Worm (Caenorhabditis elegans) whole organism, L2 larva: ENCODE results near the gene F26F12.4.

Source experiments
- alr-1 ChIP-seq: fragments of 150-350 bp; optimal IDR thresholded peaks from 2 replicates; lab custom pipeline; 2014; ENCODE audit warnings: missing biosample characterization, missing genetic modification characterization
- aly-2 ChIP-seq: fragments of 150-350 bp; optimal IDR thresholded peaks from 2 replicates; lab custom pipeline; 2014; ENCODE audit warnings: missing biosample characterization, missing genetic modification characterization
- ama-1 ChIP-seq: fragments of 150-350 bp; optimal IDR thresholded peaks from 2 replicates; lab custom pipeline; 2018; ENCODE audit warnings: inconsistent platforms
- fos-1 ChIP-seq: fragments of 150-350 bp; optimal IDR thresholded peaks from 2 replicates; lab custom pipeline; 2014; ENCODE audit warnings: missing biosample characterization, missing genetic modification characterization

DNA sequence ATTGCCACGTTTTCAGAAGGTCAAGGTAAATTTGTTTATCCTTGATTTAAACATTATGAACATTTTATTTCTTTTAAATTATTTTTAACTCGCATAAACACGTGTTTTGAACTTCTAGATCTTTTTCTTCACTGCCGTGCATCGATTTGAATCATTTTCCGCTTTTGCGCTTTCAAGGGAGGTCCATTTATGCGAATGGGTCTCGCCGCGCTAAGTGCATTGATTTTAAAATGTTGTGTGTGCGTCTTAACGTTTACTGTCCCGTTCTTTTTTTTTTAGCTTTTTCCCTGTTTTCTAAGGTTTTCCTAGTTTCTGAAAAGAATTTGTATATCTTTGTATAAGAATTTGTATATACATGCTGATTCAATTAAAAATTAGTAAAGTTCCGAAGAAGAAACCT, 43.6 kb downstream of the F26F12.4 start:
- TF ChIP-seq fos-1 (tag; lab: Kevin White, UChicago) (no peak), alr-1 (tag; lab: Kevin White, UChicago) (no peak), aly-2 (no peak), ama-1 (lab: Kevin White, UChicago) (no peak)
